Worm (Caenorhabditis elegans): ENCODE results near the gene rpl-9.

The rpl-9 gene

ce11 chrIII:7572781-7573400, at the start of gene rpl-9, which contains the start of gene lpd-7:
TSS of gene rpl-9 (minus strand) at chrIII:7572831.
TSS of gene lpd-7 (plus strand) at chrIII:7573350.
- peak; percentile 75 for TF ChIP-seq hlh-30 (tag; optimal IDR thresholded peaks at IDR 0.05; ENCODE audit: insufficient read depth)
- no peak for TF ChIP-seq aly-2 (tag; optimal IDR thresholded peaks at IDR 0.05)
- peak; percentile 74 for TF ChIP-seq dpl-1 (GFP tag; optimal IDR thresholded peaks at IDR 0.05)
- TF ChIP-seq mdt-29 (GFP tag; IDR thresholded peaks at IDR 0.05) = no peak
- no peak for TF ChIP-seq F26F4.8 (GFP tag; conservative IDR thresholded peaks at IDR 0.05)
- no peak for TF ChIP-seq nhr-237 (tag; optimal IDR thresholded peaks at IDR 0.05)
- TF ChIP-seq duxl-1 (tag; optimal IDR thresholded peaks at IDR 0.05; ENCODE audit: poor library complexity) = peak; percentile 55
- peak; percentile 82 for TF ChIP-seq nhr-28 (tag; optimal IDR thresholded peaks at IDR 0.05)
- TF ChIP-seq hmg-1.1 (GFP tag; IDR thresholded peaks at IDR 0.05) = peak; percentile 58
- TF ChIP-seq egl-43 (GFP tag; IDR thresholded peaks at IDR 0.05) = no peak
- TF ChIP-seq ZK337.2 (GFP tag; IDR thresholded peaks at IDR 0.05) = no peak
- peak; percentile 53; the same call in 1 of the 2 replicates for TF ChIP-seq arid-1 (GFP tag; conservative IDR thresholded peaks at IDR 0.05)
- no peak for TF ChIP-seq sdz-12 (GFP tag; optimal IDR thresholded peaks at IDR 0.05)
- no peak for TF ChIP-seq dmd-8 (GFP tag; IDR thresholded peaks at IDR 0.05)
- TF ChIP-seq daf-16 (GFP tag; optimal IDR thresholded peaks at IDR 0.05) = no peak
- TF ChIP-seq daf-16 (tag; optimal IDR thresholded peaks at IDR 0.05) = peak; percentile 71
- no peak for TF ChIP-seq pha-4 (GFP tag; IDR thresholded peaks at IDR 0.05)
- peak; percentile 48 for TF ChIP-seq pha-4 (tag; optimal IDR thresholded peaks at IDR 0.05)
- peak; percentile 86 for TF ChIP-seq mes-2 (tag; optimal IDR thresholded peaks at IDR 0.05; ENCODE audit: poor library complexity, severe bottlenecking)
- peak; percentile 42 for TF ChIP-seq nhr-25 (tag; optimal IDR thresholded peaks at IDR 0.05; ENCODE audit: borderline replicate concordance, insufficient read depth)
- TF ChIP-seq nhr-111 (GFP tag; optimal IDR thresholded peaks at IDR 0.05) = no peak
- peak; percentile 81 for TF ChIP-seq nhr-77 (tag; optimal IDR thresholded peaks at IDR 0.05)
- peak; percentile 21 for TF ChIP-seq mxl-3 (GFP tag; optimal IDR thresholded peaks at IDR 0.05)
- TF ChIP-seq nhr-6 (tag; optimal IDR thresholded peaks at IDR 0.05) = peak; percentile 95
- TF ChIP-seq mep-1 (tag; optimal IDR thresholded peaks at IDR 0.05) = peak; percentile 91
- peak; percentile 65 for TF ChIP-seq lin-38 (GFP tag; IDR thresholded peaks at IDR 0.05)
- TF ChIP-seq R02D3.7 (tag; optimal IDR thresholded peaks at IDR 0.05) = peak; percentile 17
- peak; percentile 71 for TF ChIP-seq lin-13 (GFP tag; optimal IDR thresholded peaks at IDR 0.05)
- TF ChIP-seq nhr-11 (tag; optimal IDR thresholded peaks at IDR 0.05) = peak; percentile 89
- peak; percentile 59 for TF ChIP-seq fkh-10 (GFP tag; optimal IDR thresholded peaks at IDR 0.05)
- TF ChIP-seq lsy-2 (tag; optimal IDR thresholded peaks at IDR 0.05) = peak; percentile 2 to 91
- TF ChIP-seq ceh-20 (GFP tag; IDR thresholded peaks at IDR 0.05) = no peak
- TF ChIP-seq hif-1 (tag; optimal IDR thresholded peaks at IDR 0.05) = peak in 1 of 2 experiments; percentile 63
- TF ChIP-seq mdl-1 (tag; optimal IDR thresholded peaks at IDR 0.05) = peak in 1 of 2 experiments; percentile 83
- TF ChIP-seq unc-130 (GFP tag; optimal IDR thresholded peaks at IDR 0.05) = peak; percentile 52
- TF ChIP-seq unc-62 (GFP tag; optimal IDR thresholded peaks at IDR 0.05 in 1 of 2) = peak in 1 of 2 experiments; percentile 38
- no peak for TF ChIP-seq unc-62 (tag; optimal IDR thresholded peaks at IDR 0.05)
- TF ChIP-seq T20F7.1 (GFP tag; optimal IDR thresholded peaks at IDR 0.05) = peak; percentile 70
- no peak for TF ChIP-seq unc-39 (tag; optimal IDR thresholded peaks at IDR 0.05)
- no peak for TF ChIP-seq madf-5 (GFP tag; IDR thresholded peaks at IDR 0.05)
- TF ChIP-seq aha-1 (tag) = peak; percentile 77
- TF ChIP-seq nhr-10 (tag; optimal IDR thresholded peaks at IDR 0.05) = no peak
- TF ChIP-seq hlh-11 (tag; optimal IDR thresholded peaks at IDR 0.05) = peak; percentile 71
- peak; percentile 41; the same call in 1 of the 2 replicates for TF ChIP-seq dmd-6 (GFP tag; IDR thresholded peaks at IDR 0.05)
- TF ChIP-seq rbr-2 (tag; optimal IDR thresholded peaks at IDR 0.05) = peak; percentile 69
- TF ChIP-seq dve-1 (tag; optimal IDR thresholded peaks at IDR 0.05; ENCODE audit: insufficient read depth) = peak; percentile 58
- TF ChIP-seq ama-1 (optimal IDR thresholded peaks at IDR 0.05) = no peak
- peak; percentile 89 for TF ChIP-seq zfp-2 (tag; optimal IDR thresholded peaks at IDR 0.05)
